Fruit fly (Drosophila melanogaster) whole organism, embryonic: Measurements from ENCODE around the gene bi.
A peak's percentile ranks its signal among the peaks of the same experiment; 100 is the strongest.

Experiments used
- CG10267 ChIP-seq: fragments of 200-800 bp; sonication (Bioruptor generic); optimal IDR thresholded peaks from 2 replicates; lab custom pipeline; 2018; ENCODE audit warnings: missing biosample characterization, mild to moderate bottlenecking, missing genetic modification characterization, moderate library complexity
- CG11560 ChIP-seq: fragments of 200-800 bp; sonication (Bioruptor generic); IDR thresholded peaks from 3 replicates; pipeline ENCODE4 v1.3.6; 2022; ENCODE audit warnings: missing biosample characterization, missing genetic modification characterization
- CG12769 ChIP-seq: fragments of 200-800 bp; sonication (Bioruptor generic); optimal IDR thresholded peaks from 2 replicates; lab custom pipeline; 2019; ENCODE audit warnings: missing biosample characterization, mild to moderate bottlenecking, missing genetic modification characterization, moderate library complexity
- CG17328 ChIP-seq: fragments of 200-800 bp; sonication (Bioruptor generic); IDR thresholded peaks from 2 replicates; pipeline ENCODE4 v1.3.6; 2022; ENCODE audit warnings: missing biosample characterization, missing genetic modification characterization
- CG17912 ChIP-seq: fragments of 200-800 bp; sonication (Bioruptor generic); optimal IDR thresholded peaks from 2 replicates; lab custom pipeline; 2018; ENCODE audit warnings: missing biosample characterization, mild to moderate bottlenecking, missing genetic modification characterization
- CG2116 ChIP-seq: fragments of 200-800 bp; sonication (Bioruptor generic); optimal IDR thresholded peaks from 3 replicates; lab custom pipeline; 2018; ENCODE audit warnings: missing biosample characterization, mild to moderate bottlenecking, missing genetic modification characterization
- CG33213 ChIP-seq: fragments of 200-800 bp; sonication (Bioruptor generic); optimal IDR thresholded peaks from 3 replicates; lab custom pipeline; 2016; ENCODE audit warnings: missing biosample characterization, missing genetic modification characterization
- CG4617 ChIP-seq: fragments of 200-800 bp; sonication (Bioruptor generic); optimal IDR thresholded peaks from 3 replicates; lab custom pipeline; 2016; ENCODE audit warnings: missing biosample characterization, missing genetic modification characterization, borderline replicate concordance
- CG6689 ChIP-seq: fragments of 200-800 bp; sonication (Bioruptor generic); IDR thresholded peaks from 2 replicates; pipeline ENCODE4 v1.3.6; 2022; ENCODE audit warnings: missing biosample characterization, missing genetic modification characterization
- CG8359 ChIP-seq: fragments of 200-800 bp; sonication (Bioruptor generic); optimal IDR thresholded peaks from 2 replicates; lab custom pipeline; 2017; ENCODE audit warnings: missing biosample characterization, mild to moderate bottlenecking, missing genetic modification characterization, borderline replicate concordance
- CG8924 ChIP-seq: fragments of 200-800 bp; optimal IDR thresholded peaks from 3 replicates; lab custom pipeline; 2019; ENCODE audit warnings: missing biosample characterization, mild to moderate bottlenecking, missing genetic modification characterization, moderate library complexity
- CkIIα-i1 ChIP-seq: fragments of 200-800 bp; sonication (Bioruptor generic); IDR thresholded peaks from 2 replicates; pipeline ENCODE4 v1.3.6; 2022; ENCODE audit warnings: missing biosample characterization, missing genetic modification characterization
- Dip3 ChIP-seq: fragments of 200-800 bp; sonication (Bioruptor generic); optimal IDR thresholded peaks from 3 replicates; lab custom pipeline; 2016; ENCODE audit warnings: missing biosample characterization, missing genetic modification characterization
- Doc3 ChIP-seq: fragments of 200-800 bp; sonication (Bioruptor generic); IDR thresholded peaks from 3 replicates; pipeline ENCODE4 v1.3.6; 2022; ENCODE audit warnings: missing biosample characterization, missing genetic modification characterization; ENCODE audit not compliant: partially characterized antibody
- Drgx ChIP-seq: fragments of 200-800 bp; sonication (Bioruptor generic); IDR thresholded peaks from 2 replicates; pipeline ENCODE4 v1.3.6; 2022; ENCODE audit warnings: missing biosample characterization, missing genetic modification characterization
- Ets65A ChIP-seq: fragments of 200-800 bp; sonication (Bioruptor generic); peaks from one replicate; lab custom pipeline; 2016; ENCODE audit warnings: missing biosample characterization, missing genetic modification characterization
- Hmr ChIP-seq: fragments of 200-800 bp; sonication (Bioruptor generic); optimal IDR thresholded peaks from 3 replicates; lab custom pipeline; 2017; ENCODE audit warnings: mild to moderate bottlenecking, missing biosample characterization, missing genetic modification reagents, missing genetic modification characterization
- Hmx ChIP-seq: fragments of 200-800 bp; sonication (Bioruptor generic); optimal IDR thresholded peaks from 2 replicates; lab custom pipeline; 2016; ENCODE audit warnings: missing biosample characterization, missing genetic modification characterization
- Hr51 ChIP-seq, 2 experiments: fragments of 200-800 bp; sonication (Bioruptor generic); optimal IDR thresholded peaks; 2 replicates in 1 of 2; 3 replicates in 1 of 2; lab custom pipeline; 2016 to 2018; ENCODE audit warnings: missing biosample characterization in 2 of 2, missing genetic modification characterization in 2 of 2, mild to moderate bottlenecking in 1 of 2, moderate library complexity in 1 of 2
- Lhr ChIP-seq: fragments of 200-800 bp; sonication (Bioruptor generic); optimal IDR thresholded peaks from 3 replicates; lab custom pipeline; 2017; ENCODE audit warnings: mild to moderate bottlenecking, missing biosample characterization, missing genetic modification reagents, missing genetic modification characterization
- Max ChIP-seq: fragments of 200-800 bp; sonication (Bioruptor generic); optimal IDR thresholded peaks from 2 replicates; lab custom pipeline; 2016; ENCODE audit warnings: missing biosample characterization, mild to moderate bottlenecking, missing genetic modification characterization
- Meics ChIP-seq: fragments of 200-800 bp; sonication (Bioruptor generic); optimal IDR thresholded peaks from 2 replicates; lab custom pipeline; 2017; ENCODE audit warnings: missing biosample characterization, mild to moderate bottlenecking, missing genetic modification characterization
- Nf-YB ChIP-seq: fragments of 200-800 bp; sonication (Bioruptor generic); optimal IDR thresholded peaks from 3 replicates; lab custom pipeline; 2019; ENCODE audit warnings: missing biosample characterization, mild to moderate bottlenecking, missing genetic modification characterization, moderate library complexity
- Nf-YC ChIP-seq: fragments of 200-800 bp; optimal IDR thresholded peaks from 3 replicates; lab custom pipeline; 2019; ENCODE audit warnings: missing biosample characterization, mild to moderate bottlenecking, missing genetic modification characterization, moderate library complexity
- Optix ChIP-seq: fragments of 200-800 bp; sonication (Bioruptor generic); IDR thresholded peaks from 3 replicates; pipeline ENCODE4 v1.3.6; 2022; ENCODE audit warnings: missing biosample characterization, missing genetic modification characterization
- Sry-δ ChIP-seq: fragments of 200-800 bp; sonication (Bioruptor generic); optimal IDR thresholded peaks from 2 replicates; lab custom pipeline; 2016; ENCODE audit warnings: missing biosample characterization, missing genetic modification characterization
- Usf ChIP-seq: fragments of 200-800 bp; sonication (Bioruptor generic); optimal IDR thresholded peaks from 2 replicates; lab custom pipeline; 2017; ENCODE audit warnings: missing genotype, missing biosample characterization, missing genetic modification characterization
- abd-A ChIP-seq: fragments of 200-800 bp; sonication (Bioruptor generic); optimal IDR thresholded peaks from 3 replicates; lab custom pipeline; 2019; ENCODE audit warnings: missing biosample characterization, mild to moderate bottlenecking, missing genetic modification characterization, moderate library complexity
- cg ChIP-seq: fragments of 200-800 bp; sonication (Bioruptor generic); optimal IDR thresholded peaks from 3 replicates; lab custom pipeline; 2019; ENCODE audit warnings: missing biosample characterization, mild to moderate bottlenecking, missing genetic modification characterization, moderate library complexity
- crc ChIP-seq: fragments of 200-800 bp; sonication (Bioruptor generic); optimal IDR thresholded peaks from 2 replicates; lab custom pipeline; 2016; ENCODE audit warnings: missing biosample characterization, missing genetic modification characterization
- da ChIP-seq: fragments of 200-800 bp; sonication (Bioruptor generic); optimal IDR thresholded peaks from 2 replicates; lab custom pipeline; 2016; ENCODE audit warnings: missing biosample characterization, missing genetic modification characterization
- gem ChIP-seq: fragments of 200-800 bp; sonication (Bioruptor generic); optimal IDR thresholded peaks from 2 replicates; lab custom pipeline; 2019; ENCODE audit warnings: missing biosample characterization, mild to moderate bottlenecking, missing genetic modification characterization, moderate library complexity
- gro ChIP-seq: fragments of 200-800 bp; sonication (Bioruptor generic); optimal IDR thresholded peaks from 2 replicates; lab custom pipeline; 2016; ENCODE audit warnings: missing biosample characterization, missing genetic modification characterization
- gsb-n ChIP-seq: fragments of 200-800 bp; sonication (Bioruptor generic); optimal IDR thresholded peaks from 3 replicates; lab custom pipeline; 2018; ENCODE audit warnings: missing biosample characterization, mild to moderate bottlenecking, missing genetic modification characterization
- gt ChIP-seq: fragments of 200-800 bp; sonication (Bioruptor generic); IDR thresholded peaks from 2 replicates; pipeline ENCODE4 v1.3.6; 2022; ENCODE audit warnings: missing biosample characterization, missing genetic modification characterization
- jumu ChIP-seq: fragments of 200-800 bp; sonication (Bioruptor generic); optimal IDR thresholded peaks from 3 replicates; lab custom pipeline; 2016; ENCODE audit warnings: missing biosample characterization, missing genetic modification characterization
- lab ChIP-seq: fragments of 200-800 bp; sonication (Bioruptor generic); optimal IDR thresholded peaks from 3 replicates; lab custom pipeline; 2017; ENCODE audit warnings: missing biosample characterization, missing genetic modification characterization, mild to moderate bottlenecking, moderate library complexity, missing genetic modification reagents
- lbe ChIP-seq: fragments of 200-800 bp; sonication (Bioruptor generic); optimal IDR thresholded peaks from 2 replicates; lab custom pipeline; 2016; ENCODE audit warnings: missing biosample characterization, mild to moderate bottlenecking, missing genetic modification characterization
- pho ChIP-seq: fragments of 200-800 bp; sonication (Bioruptor generic); optimal IDR thresholded peaks from 2 replicates; lab custom pipeline; 2016; ENCODE audit warnings: missing biosample characterization, missing genetic modification characterization
- phol ChIP-seq: fragments of 200-800 bp; sonication (Bioruptor generic); optimal IDR thresholded peaks from 3 replicates; lab custom pipeline; 2018; ENCODE audit warnings: missing biosample characterization, mild to moderate bottlenecking, missing genetic modification characterization, moderate library complexity
- rib ChIP-seq: fragments of 200-800 bp; sonication (Bioruptor generic); IDR thresholded peaks from 2 replicates; pipeline ENCODE4 v1.3.6; 2022; ENCODE audit warnings: missing biosample characterization, missing genetic modification characterization
- sens ChIP-seq: fragments of 200-800 bp; sonication (Bioruptor generic); peaks from one replicate; lab custom pipeline; 2016; ENCODE audit warnings: missing biosample characterization, missing genetic modification characterization
- seq ChIP-seq: fragments of 200-800 bp; sonication (Bioruptor generic); IDR thresholded peaks from 2 replicates; pipeline ENCODE4 v1.3.6; 2022; ENCODE audit warnings: missing biosample characterization, missing genetic modification characterization
- so ChIP-seq: fragments of 200-800 bp; sonication (Bioruptor generic); IDR thresholded peaks from 3 replicates; pipeline ENCODE4 v1.3.6; 2022; ENCODE audit warnings: missing biosample characterization, missing genetic modification characterization
- toy ChIP-seq: fragments of 200-800 bp; sonication (Bioruptor generic); IDR thresholded peaks from 2 replicates; pipeline ENCODE4 v1.3.6; 2022; ENCODE audit warnings: missing biosample characterization, missing genetic modification characterization

bi gene

DNA sequence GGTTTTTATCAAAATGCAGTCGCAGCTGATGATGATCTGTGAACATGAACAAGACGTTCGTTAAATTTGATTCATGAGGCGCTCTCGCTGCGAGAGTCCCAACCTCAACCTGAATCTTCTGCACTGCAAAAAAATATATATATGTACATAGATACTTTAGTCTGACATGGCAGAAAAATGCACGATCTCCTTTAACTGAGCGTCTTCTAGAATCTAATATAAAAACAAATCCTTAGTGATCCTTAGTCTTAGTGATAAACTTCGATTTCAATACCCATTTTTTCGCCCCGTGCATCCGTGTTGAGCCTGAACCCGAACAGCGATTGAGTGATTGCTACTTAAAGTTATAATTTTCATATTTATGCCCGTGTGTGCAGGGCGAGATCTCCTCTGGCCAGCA lies 36.9 kb downstream of the bi start (continued):
- TF ChIP-seq cg: no peak
- TF ChIP-seq Max (GFP tag; lab: Kevin White, UChicago): no peak
- TF ChIP-seq CG12769 (tag; lab: Kevin White, UChicago): no peak
- TF ChIP-seq lbe (GFP tag; lab: Kevin White, UChicago): peak; percentile 81
- no peak for TF ChIP-seq jumu (GFP tag; lab: Kevin White, UChicago)
- TF ChIP-seq Ets65A: peak; percentile 23
- TF ChIP-seq Lhr (GFP tag; lab: Kevin White, UChicago): no peak
- TF ChIP-seq Dip3: no peak
- TF ChIP-seq sens (GFP tag; lab: Kevin White, UChicago): peak; percentile 67
- no peak for TF ChIP-seq gro (GFP tag; lab: Kevin White, UChicago)
- TF ChIP-seq lab (GFP tag; lab: Kevin White, UChicago): no peak
- peak; percentile 18 for TF ChIP-seq gem

DNA sequence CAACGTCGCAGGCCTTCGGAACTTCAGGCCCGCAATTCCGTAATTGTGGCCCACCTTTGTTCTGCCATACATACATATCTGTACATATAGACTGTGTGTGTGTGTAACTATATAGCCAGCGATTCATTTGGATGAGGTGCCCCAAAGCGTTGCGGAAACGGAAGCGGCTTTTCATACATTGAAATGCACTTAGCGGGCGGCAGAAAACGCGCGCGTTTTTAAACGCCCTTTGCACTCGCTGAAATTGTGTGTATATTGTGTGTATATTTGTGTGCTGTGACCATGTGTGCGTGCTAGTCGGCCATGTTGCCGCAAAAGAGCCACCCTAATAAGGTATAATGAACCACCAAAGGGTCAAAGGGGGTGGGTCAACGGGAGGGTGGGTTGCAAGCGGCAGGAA lies 40.3 kb downstream of the bi start:
- TF ChIP-seq phol (tag; lab: Kevin White, UChicago) (peak; percentile 5), Meics (GFP tag; lab: Kevin White, UChicago) (no peak), gt (GFP tag; lab: Robert Waterston, UW) (no peak), cg (peak; percentile 41), CG6689 (GFP tag; lab: Robert Waterston, UW) (no peak), crc (GFP tag; lab: Kevin White, UChicago) (no peak), CG17912 (GFP tag; lab: Kevin White, UChicago) (no peak), Drgx (GFP tag; lab: Robert Waterston, UW) (no peak), Sry-δ (no peak), CkIIα-i1 (GFP tag; lab: Robert Waterston, UW) (no peak), pho (no peak), da (GFP tag; lab: Kevin White, UChicago) (no peak), Nf-YC (peak; percentile 29), CG33213 (GFP tag; lab: Kevin White, UChicago) (no peak), seq (peak; percentile 59; the same call in 1 of the 2 replicates), CG8359 (GFP tag; lab: Kevin White, UChicago) (peak; percentile 98), CG8924 (tag; lab: Kevin White, UChicago) (no peak), gsb-n (tag; lab: Kevin White, UChicago) (no peak), toy (GFP tag; lab: Robert Waterston, UW) (no peak), CG11560 (tag; lab: Robert Waterston, UW) (no peak), Hr51 (GFP tag; optimal IDR thresholded peaks at IDR 0.05; lab: Kevin White, UChicago) (no peak), so (GFP tag; lab: Robert Waterston, UW) (no peak), CG2116 (GFP tag; lab: Kevin White, UChicago) (no peak), CG10267 (tag; lab: Kevin White, UChicago) (no peak), Doc3 (GFP tag; lab: Robert Waterston, UW) (no peak), CG17328 (GFP tag; lab: Robert Waterston, UW) (no peak), Usf (no peak), Nf-YB (GFP tag; lab: Kevin White, UChicago) (peak; percentile 24), Hmr (GFP tag; lab: Kevin White, UChicago) (no peak), abd-A (tag; lab: Kevin White, UChicago) (no peak), rib (GFP tag; lab: Robert Waterston, UW) (no peak), Hmx (GFP tag; lab: Kevin White, UChicago) (no peak), CG4617 (GFP tag; lab: Kevin White, UChicago) (no peak), Optix (no peak)
